Fruit fly (Drosophila melanogaster) whole organism: ENCODE measurements around the gene CG5984.

ENCODE experiments used
- CG8478 ChIP-seq: fragments of >200 bp; optimal IDR thresholded peaks from 2 replicates; lab custom pipeline; 2018; ENCODE audit warnings: inconsistent platforms
- Dll ChIP-seq: fragments of >200 bp; optimal IDR thresholded peaks from 2 replicates; lab custom pipeline; 2017
- EcR ChIP-seq, 2 experiments: fragments of >200 bp; optimal IDR thresholded peaks; 2 replicates each; lab custom pipeline; 2017; ENCODE audit warnings: missing biosample characterization in 2 of 2, missing genetic modification characterization in 2 of 2, missing genetic modification reagents in 2 of 2
- pan ChIP-seq: fragments of >200 bp; optimal IDR thresholded peaks from 2 replicates; lab custom pipeline; 2017
- psq ChIP-seq: fragments of >200 bp; optimal IDR thresholded peaks from 2 replicates; lab custom pipeline; 2017
- usp ChIP-seq: fragments of >200 bp; optimal IDR thresholded peaks from 2 replicates; lab custom pipeline; 2017; ENCODE audit warnings: missing biosample characterization, missing genetic modification characterization, mixed read lengths

CG5984 gene

dm6 chr3R:27208724-27209343 lies 39.0 kb downstream of the CG5984 start:
- TF ChIP-seq usp (GFP tag; lab: Kevin White, UChicago) (no peak), psq (lab: Kevin White, UChicago) (no peak), Dll (lab: Kevin White, UChicago) (no peak), pan (lab: Kevin White, UChicago) (no peak), CG8478 (lab: Kevin White, UChicago) (no peak), EcR (GFP tag; optimal IDR thresholded peaks at IDR 0.05; lab: Kevin White, UChicago) (no peak)

dm6 chr3R:27204694-27205414 lies 42.9 kb downstream of the CG5984 start:
- TF ChIP-seq EcR (GFP tag; optimal IDR thresholded peaks at IDR 0.05; lab: Kevin White, UChicago): no peak
- no peak for TF ChIP-seq psq (lab: Kevin White, UChicago)
- TF ChIP-seq CG8478 (lab: Kevin White, UChicago): no peak
- TF ChIP-seq Dll (lab: Kevin White, UChicago): no peak
- no peak for TF ChIP-seq pan (lab: Kevin White, UChicago)
- TF ChIP-seq usp (GFP tag; lab: Kevin White, UChicago): no peak

- TF ChIP-seq pan (lab: Kevin White, UChicago): no peak
- no peak for TF ChIP-seq CG8478 (lab: Kevin White, UChicago)
- TF ChIP-seq usp (GFP tag; lab: Kevin White, UChicago): no peak
These were observed 43.9 kb downstream of the CG5984 start for dm6 chr3R:27203856-27204255.

- TF ChIP-seq psq (lab: Kevin White, UChicago) (no peak), EcR (GFP tag; optimal IDR thresholded peaks at IDR 0.05; lab: Kevin White, UChicago) (no peak), usp (GFP tag; lab: Kevin White, UChicago) (no peak), pan (lab: Kevin White, UChicago) (no peak), CG8478 (lab: Kevin White, UChicago) (no peak), Dll (lab: Kevin White, UChicago) (no peak)
These were observed 45.5 kb downstream of the CG5984 start for dm6 chr3R:27202330-27202729.

- TF ChIP-seq EcR (GFP tag; optimal IDR thresholded peaks at IDR 0.05; lab: Kevin White, UChicago) (no peak), Dll (lab: Kevin White, UChicago) (peak; percentile 41)
These were observed 46.1 kb downstream of the CG5984 start for dm6 chr3R:27201538-27202281.

dm6 chr3R:27198883-27199780 lies 48.7 kb downstream of the CG5984 start:
- no peak for TF ChIP-seq usp (GFP tag; lab: Kevin White, UChicago)
- no peak for TF ChIP-seq EcR (GFP tag; optimal IDR thresholded peaks at IDR 0.05; lab: Kevin White, UChicago)
- no peak for TF ChIP-seq CG8478 (lab: Kevin White, UChicago)
- TF ChIP-seq psq (lab: Kevin White, UChicago): no peak
- TF ChIP-seq pan (lab: Kevin White, UChicago): no peak
- TF ChIP-seq Dll (lab: Kevin White, UChicago): no peak

- TF ChIP-seq Dll (lab: Kevin White, UChicago) (no peak), EcR (GFP tag; optimal IDR thresholded peaks at IDR 0.05; lab: Kevin White, UChicago) (no peak), CG8478 (lab: Kevin White, UChicago) (no peak), psq (lab: Kevin White, UChicago) (no peak), pan (lab: Kevin White, UChicago) (no peak), usp (GFP tag; lab: Kevin White, UChicago) (no peak)
These were observed 50.2 kb downstream of the CG5984 start for dm6 chr3R:27197581-27197980.

dm6 chr3R:27196866-27197265 lies 50.9 kb downstream of the CG5984 start:
- TF ChIP-seq Dll (lab: Kevin White, UChicago) (no peak), psq (lab: Kevin White, UChicago) (no peak), CG8478 (lab: Kevin White, UChicago) (no peak), usp (GFP tag; lab: Kevin White, UChicago) (no peak), EcR (GFP tag; optimal IDR thresholded peaks at IDR 0.05; lab: Kevin White, UChicago) (no peak)
